Worm (Caenorhabditis elegans) whole organism, young adult: ENCODE results near the gene irg-7.

Experiments
- C06A6.2 ChIP-seq: fragments of 200-800 bp; sonication (Bioruptor generic); conservative IDR thresholded peaks from 2 replicates; pipeline ENCODE4 v1.3.6; 2022; ENCODE audit warnings: missing genetic modification characterization, missing compliant biosample characterization
- Y53F4B.3 ChIP-seq: fragments of 200-800 bp; sonication (Bioruptor generic); IDR thresholded peaks from 2 replicates; pipeline ENCODE4 v1.3.6; 2022; ENCODE audit warnings: missing genetic modification reagents, missing genetic modification characterization, missing compliant biosample characterization
- lin-35 ChIP-seq, 3 experiments: fragments of 150-350 bp in 2 of 3; sonication (generic microtip) in 1 of 3; optimal IDR thresholded peaks; 2 replicates each; lab custom pipeline; 2014 to 2018; ENCODE audit warnings: missing biosample characterization in 3 of 3, missing genetic modification characterization in 3 of 3, missing genetic modification reagents in 3 of 3
- madf-3 ChIP-seq: fragments of 200-800 bp; sonication (Bioruptor generic); IDR thresholded peaks from 2 replicates; pipeline ENCODE4 v1.3.6; 2022; ENCODE audit warnings: missing genetic modification reagents, missing genetic modification characterization, missing compliant biosample characterization
- snpc-4 ChIP-seq, 5 experiments: fragments of 150-350 bp in 1 of 5; sonication (generic microtip) in 4 of 5; optimal IDR thresholded peaks; 2 replicates each; lab custom pipeline; 2014 to 2018; ENCODE audit warnings: missing genetic modification characterization in 5 of 5, missing biosample characterization in 3 of 5, antibody characterized with exemption in 2 of 5, mild to moderate bottlenecking in 2 of 5, missing compliant biosample characterization in 2 of 5, missing genotype in 2 of 5, moderate library complexity in 2 of 5, missing genetic modification reagents in 1 of 5
- somi-1 ChIP-seq: fragments of 200-800 bp; sonication (Bioruptor generic); optimal IDR thresholded peaks from 2 replicates; lab custom pipeline; 2018; ENCODE audit warnings: mild to moderate bottlenecking, missing genetic modification characterization, missing compliant biosample characterization

ce11 chrX:3216698-3217097 lies 26.7 kb downstream of the irg-7 start:
- TF ChIP-seq C06A6.2 (GFP tag; lab: Robert Waterston, UW) (no peak), somi-1 (GFP tag; lab: Kevin White, UChicago) (no peak), Y53F4B.3 (GFP tag; lab: Robert Waterston, UW) (no peak), madf-3 (no peak), lin-35 (GFP tag; optimal IDR thresholded peaks at IDR 0.05; lab: Kevin White, UChicago) (no peak), snpc-4 (GFP tag; optimal IDR thresholded peaks at IDR 0.05; lab: Kevin White, UChicago) (no peak), snpc-4 (tag; optimal IDR thresholded peaks at IDR 0.05; lab: Kevin White, UChicago) (no peak)
